Worm (Caenorhabditis elegans) whole organism, mixed stage, embryonic: ENCODE data around the gene vha-6.

Experiments used
- ham-2 ChIP-seq: fragments of 200-800 bp; sonication (Bioruptor generic); optimal IDR thresholded peaks from 2 replicates; lab custom pipeline; 2018; ENCODE audit warnings: mild to moderate bottlenecking, missing genetic modification characterization, missing compliant biosample characterization
- hlh-1 ChIP-seq: fragments of 150-350 bp; optimal IDR thresholded peaks from 2 replicates; lab custom pipeline; 2014; ENCODE audit warnings: missing biosample characterization, missing genetic modification reagents, missing genetic modification characterization
- lsy-2 ChIP-seq: fragments of 150-350 bp; optimal IDR thresholded peaks from 2 replicates; lab custom pipeline; 2014; ENCODE audit warnings: missing biosample characterization, missing genetic modification characterization
- mab-5 ChIP-seq: fragments of 150-350 bp; optimal IDR thresholded peaks from 2 replicates; lab custom pipeline; 2014; ENCODE audit warnings: missing biosample characterization, missing genetic modification characterization
- mep-1 ChIP-seq: fragments of 150-350 bp; optimal IDR thresholded peaks from 2 replicates; lab custom pipeline; 2017; ENCODE audit warnings: missing biosample characterization, missing genetic modification reagents, missing genetic modification characterization, inconsistent platforms
- nhr-237 ChIP-seq: fragments of 150-350 bp; optimal IDR thresholded peaks from 2 replicates; lab custom pipeline; 2014; ENCODE audit warnings: missing biosample characterization, missing genetic modification characterization
- snpc-4 ChIP-seq: fragments of 150-350 bp; optimal IDR thresholded peaks from 2 replicates; lab custom pipeline; 2014; ENCODE audit warnings: missing biosample characterization, missing genetic modification characterization
- unc-39 ChIP-seq: fragments of 150-350 bp; optimal IDR thresholded peaks from 2 replicates; lab custom pipeline; 2014; ENCODE audit warnings: missing biosample characterization, missing genetic modification characterization

DNA sequence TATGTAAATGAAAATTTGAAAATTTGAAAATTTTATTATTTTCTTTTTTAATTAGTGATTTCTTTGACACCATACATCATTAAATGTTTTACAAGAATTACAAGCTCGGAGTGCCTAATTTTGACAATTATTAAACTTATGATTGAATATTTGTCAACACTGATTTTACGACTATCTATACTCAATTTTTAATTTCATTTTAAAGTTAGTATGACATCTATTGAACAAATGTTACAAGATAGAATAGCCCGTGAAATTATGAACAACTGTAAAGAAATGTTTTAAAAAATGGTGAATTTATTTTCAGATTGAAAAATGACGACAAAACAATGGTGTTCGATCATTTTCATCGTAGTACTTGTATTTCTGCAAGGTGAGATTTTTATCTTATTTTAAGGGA is 20.3 kb downstream of the vha-6 start, which contains the start of gene C05D12.2:
- TF ChIP-seq lsy-2 (tag; lab: Kevin White, UChicago) = no peak
- TF ChIP-seq mep-1 (tag; lab: Kevin White, UChicago) = no peak
- no peak for TF ChIP-seq snpc-4 (tag; lab: Kevin White, UChicago)
- TF ChIP-seq nhr-237 (tag; lab: Kevin White, UChicago) = no peak
- no peak for TF ChIP-seq ham-2 (GFP tag; lab: Kevin White, UChicago)
- TF ChIP-seq hlh-1 = no peak
- TF ChIP-seq unc-39 (tag; lab: Kevin White, UChicago) = no peak
- TF ChIP-seq mab-5 (tag; lab: Kevin White, UChicago) = no peak
